Worm (Caenorhabditis elegans): ENCODE measurements around the gene srw-89.

DNA sequence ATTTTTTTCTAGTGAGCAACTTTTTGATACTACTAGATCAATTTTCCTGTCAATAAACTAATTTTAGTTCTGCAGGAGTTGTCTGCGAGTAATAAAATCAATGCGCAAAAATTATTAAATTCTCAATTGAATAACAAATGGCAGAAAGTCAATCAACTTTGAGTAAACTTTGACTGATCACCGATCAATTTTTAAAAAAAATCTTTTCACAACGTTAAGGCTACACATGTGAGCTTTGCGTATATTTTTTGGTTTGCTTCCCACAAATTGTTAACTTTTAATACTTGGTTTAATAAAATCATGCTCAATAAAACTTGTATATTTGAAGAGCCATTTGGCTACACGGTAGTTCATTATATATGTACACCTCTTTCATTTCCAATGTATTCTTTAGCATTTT, 9.0 kb upstream of the srw-89 start, which contains the start of gene srh-7:
- TF ChIP-seq ZK185.1 (tag; optimal IDR thresholded peaks at IDR 0.05; ENCODE audit: poor library complexity, severe bottlenecking) = no peak
- TF ChIP-seq F49E8.2 (tag; optimal IDR thresholded peaks at IDR 0.05; ENCODE audit: insufficient read depth) = no peak
- TF ChIP-seq aptf-2 (GFP tag; conservative IDR thresholded peaks at IDR 0.05) = no peak
- no peak for TF ChIP-seq rpc-1 (optimal IDR thresholded peaks at IDR 0.05)
- TF ChIP-seq rpc-1 (tag; optimal IDR thresholded peaks at IDR 0.05) = no peak
- no peak for TF ChIP-seq F52B5.7 (tag; optimal IDR thresholded peaks at IDR 0.05)
